Worm (Caenorhabditis elegans): ENCODE measurements around the gene irld-47.

Gene irld-47

ce11 chrII:7835314-7835713 lies 13.0 kb upstream of the irld-47 start, which contains the start of gene cex-2:
TSS of gene cex-2 (minus strand) at chrII:7835414.
- TF ChIP-seq unc-62 (GFP tag; optimal IDR thresholded peaks at IDR 0.05): no peak
- no peak for TF ChIP-seq ceh-83 (GFP tag; optimal IDR thresholded peaks at IDR 0.05)
- no peak for TF ChIP-seq unc-120 (tag; optimal IDR thresholded peaks at IDR 0.05; ENCODE audit: poor library complexity, severe bottlenecking)
- no peak for TF ChIP-seq mep-1 (tag; optimal IDR thresholded peaks at IDR 0.05)
- no peak for TF ChIP-seq blmp-1 (tag; optimal IDR thresholded peaks at IDR 0.05)
- TF ChIP-seq zip-8 (tag; optimal IDR thresholded peaks at IDR 0.05): no peak
- no peak for TF ChIP-seq flh-1 (GFP tag; optimal IDR thresholded peaks at IDR 0.05)
- no peak for TF ChIP-seq mls-2 (tag; optimal IDR thresholded peaks at IDR 0.05)

ce11 chrII:7832054-7832453 lies 9.7 kb upstream of the irld-47 start, which contains the start of gene T09A5.14:
TSS of gene T09A5.14 (plus strand) at chrII:7832354.
- TF ChIP-seq unc-120 (tag; optimal IDR thresholded peaks at IDR 0.05; ENCODE audit: poor library complexity, severe bottlenecking) (no peak), bed-3 (GFP tag; optimal IDR thresholded peaks at IDR 0.05) (no peak), nhr-76 (tag; optimal IDR thresholded peaks at IDR 0.05) (no peak), nhr-28 (tag; optimal IDR thresholded peaks at IDR 0.05) (no peak), tbx-8 (GFP tag; optimal IDR thresholded peaks at IDR 0.05) (no peak), ham-2 (GFP tag; optimal IDR thresholded peaks at IDR 0.05) (no peak), elt-3 (tag; optimal IDR thresholded peaks at IDR 0.05) (no peak), blmp-1 (tag; optimal IDR thresholded peaks at IDR 0.05) (no peak), lin-13 (tag; optimal IDR thresholded peaks at IDR 0.05) (no peak), pha-4 (tag; optimal IDR thresholded peaks at IDR 0.05) (no peak), lsy-2 (tag; optimal IDR thresholded peaks at IDR 0.05) (no peak), ceh-83 (GFP tag; optimal IDR thresholded peaks at IDR 0.05) (no peak), ztf-11 (tag; optimal IDR thresholded peaks at IDR 0.05) (no peak), flh-1 (GFP tag; optimal IDR thresholded peaks at IDR 0.05) (no peak), zip-8 (tag; optimal IDR thresholded peaks at IDR 0.05) (no peak), elt-1 (tag; optimal IDR thresholded peaks at IDR 0.05; ENCODE audit: borderline replicate concordance, insufficient read depth) (no peak), hlh-1 (tag; optimal IDR thresholded peaks at IDR 0.05) (no peak)

- no peak for TF ChIP-seq sptf-1 (tag; optimal IDR thresholded peaks at IDR 0.05)
These were observed 7.3 kb upstream of the irld-47 start for ce11 chrII:7829616-7830015.

ce11 chrII:7827883-7828282 lies 5.5 kb upstream of the irld-47 start:
- TF ChIP-seq nhr-2 (tag; optimal IDR thresholded peaks at IDR 0.05) (no peak), ceh-43 (GFP tag; optimal IDR thresholded peaks at IDR 0.05) (no peak), unc-120 (tag; optimal IDR thresholded peaks at IDR 0.05; ENCODE audit: poor library complexity, severe bottlenecking) (no peak), nhr-237 (tag; optimal IDR thresholded peaks at IDR 0.05) (no peak), tbx-8 (GFP tag; optimal IDR thresholded peaks at IDR 0.05) (no peak), zip-8 (tag; optimal IDR thresholded peaks at IDR 0.05) (peak; percentile 87), unc-39 (tag; optimal IDR thresholded peaks at IDR 0.05) (no peak)

ce11 chrII:7825107-7825506 lies 2.8 kb upstream of the irld-47 start, which contains the start of gene srw-62:
TSS of gene srw-62 (plus strand) at chrII:7825407.
- TF ChIP-seq ztf-11 (tag; optimal IDR thresholded peaks at IDR 0.05): no peak

- TF ChIP-seq hlh-1 (tag; optimal IDR thresholded peaks at IDR 0.05): no peak
- peak; percentile 82 for TF ChIP-seq zip-8 (tag; optimal IDR thresholded peaks at IDR 0.05)
- TF ChIP-seq ham-2 (GFP tag; optimal IDR thresholded peaks at IDR 0.05): no peak
- TF ChIP-seq lin-32 (GFP tag; optimal IDR thresholded peaks at IDR 0.05): no peak
- no peak for TF ChIP-seq M03D4.4 (tag; optimal IDR thresholded peaks at IDR 0.05)
- TF ChIP-seq mep-1 (tag; optimal IDR thresholded peaks at IDR 0.05): no peak
- no peak for TF ChIP-seq flh-1 (GFP tag; optimal IDR thresholded peaks at IDR 0.05)
- TF ChIP-seq elt-3 (tag; optimal IDR thresholded peaks at IDR 0.05): no peak
- TF ChIP-seq unc-120 (tag; optimal IDR thresholded peaks at IDR 0.05; ENCODE audit: poor library complexity, severe bottlenecking): no peak
- TF ChIP-seq ces-1 (GFP tag; optimal IDR thresholded peaks at IDR 0.05): no peak
- TF ChIP-seq unc-62 (GFP tag; optimal IDR thresholded peaks at IDR 0.05): peak; percentile 40
- TF ChIP-seq elt-1 (tag; optimal IDR thresholded peaks at IDR 0.05; ENCODE audit: borderline replicate concordance, insufficient read depth): peak; percentile 79
- TF ChIP-seq ceh-43 (GFP tag; optimal IDR thresholded peaks at IDR 0.05): no peak
- TF ChIP-seq snpc-4 (tag; optimal IDR thresholded peaks at IDR 0.05): no peak
- TF ChIP-seq pha-4 (tag; optimal IDR thresholded peaks at IDR 0.05): no peak
- TF ChIP-seq ceh-83 (GFP tag; optimal IDR thresholded peaks at IDR 0.05): no peak
- TF ChIP-seq nhr-2 (tag; optimal IDR thresholded peaks at IDR 0.05): peak; percentile 39
- TF ChIP-seq mab-5 (tag; optimal IDR thresholded peaks at IDR 0.05): no peak
- no peak for TF ChIP-seq nhr-76 (tag; optimal IDR thresholded peaks at IDR 0.05)
- TF ChIP-seq nhr-28 (tag; optimal IDR thresholded peaks at IDR 0.05): no peak
These were observed 3.0 kb downstream of the irld-47 start for ce11 chrII:7819359-7819758.

Measured in whole organism, mixed stage, embryonic.